Fruit fly (Drosophila melanogaster) whole organism: ENCODE data around the gene CG31220.

Experiments used
- Dll ChIP-seq: fragments of >200 bp; optimal IDR thresholded peaks from 2 replicates; lab custom pipeline; 2017
- EcR ChIP-seq, 2 experiments: fragments of >200 bp; optimal IDR thresholded peaks; 2 replicates each; lab custom pipeline; 2017; ENCODE audit warnings: missing biosample characterization in 2 of 2, missing genetic modification characterization in 2 of 2, missing genetic modification reagents in 2 of 2
- pan ChIP-seq: fragments of >200 bp; optimal IDR thresholded peaks from 2 replicates; lab custom pipeline; 2017
- psq ChIP-seq: fragments of >200 bp; optimal IDR thresholded peaks from 2 replicates; lab custom pipeline; 2017
- usp ChIP-seq: fragments of >200 bp; optimal IDR thresholded peaks from 2 replicates; lab custom pipeline; 2017; ENCODE audit warnings: missing biosample characterization, missing genetic modification characterization, mixed read lengths

DNA sequence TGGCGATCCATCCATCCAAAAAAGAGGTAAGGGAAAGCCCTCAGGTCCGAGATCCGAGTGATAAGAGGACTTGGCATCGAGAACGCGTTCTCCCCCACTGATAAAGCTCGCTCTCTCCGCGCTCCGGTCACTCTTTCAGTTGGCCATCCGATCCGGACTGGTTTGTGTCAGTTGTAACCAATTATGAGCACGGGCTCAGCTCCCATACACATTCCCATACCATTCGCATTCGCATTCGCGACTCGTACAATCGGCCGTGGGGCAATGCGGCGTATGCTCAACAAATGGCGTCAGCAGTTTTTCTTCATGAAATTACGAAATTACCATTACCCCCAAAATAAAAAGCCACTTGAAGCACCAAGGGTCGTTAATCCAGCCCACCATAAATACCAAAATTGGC is 23.8 kb upstream of the CG31220 start:
- TF ChIP-seq Dll (lab: Kevin White, UChicago) (no peak), pan (no peak), psq (no peak), usp (GFP tag; lab: Kevin White, UChicago) (no peak), EcR (GFP tag; optimal IDR thresholded peaks at IDR 0.05; lab: Kevin White, UChicago) (no peak)
